Fruit fly (Drosophila melanogaster) whole organism, prepupa: ENCODE measurements around the gene CG2321.

Source experiments
- Blimp-1 ChIP-seq: fragments of 200-800 bp; sonication (Bioruptor generic); optimal IDR thresholded peaks from 3 replicates; lab custom pipeline; 2017; ENCODE audit warnings: missing biosample characterization, missing genetic modification characterization, mild to moderate bottlenecking, moderate library complexity, missing genetic modification reagents
- CG10631 ChIP-seq: fragments of 200-800 bp; sonication (Bioruptor generic); optimal IDR thresholded peaks from 2 replicates; lab custom pipeline; 2016; ENCODE audit warnings: missing biosample characterization, missing genetic modification characterization
- CG11294 ChIP-seq: fragments of 200-800 bp; sonication (Bioruptor generic); IDR thresholded peaks from 2 replicates; pipeline ENCODE4 v1.3.6; 2022; ENCODE audit warnings: missing biosample characterization, missing genetic modification characterization
- CG11762 ChIP-seq: fragments of 200-800 bp; sonication (Bioruptor generic); optimal IDR thresholded peaks from 3 replicates; lab custom pipeline; 2016; ENCODE audit warnings: missing biosample characterization, missing genetic modification characterization; ENCODE audit not compliant: insufficient read depth
- CG11902 ChIP-seq: fragments of 200-800 bp; sonication (Bioruptor generic); optimal IDR thresholded peaks from 3 replicates; lab custom pipeline; 2016; ENCODE audit warnings: missing biosample characterization, missing genetic modification characterization
- CG15336 ChIP-seq: fragments of 200-800 bp; sonication (Bioruptor generic); IDR thresholded peaks from 2 replicates; pipeline ENCODE4 v1.3.6; 2022; ENCODE audit warnings: missing biosample characterization, missing genetic modification characterization
- CG1621 ChIP-seq: fragments of 200-800 bp; sonication (Bioruptor generic); optimal IDR thresholded peaks from 3 replicates; lab custom pipeline; 2018; ENCODE audit warnings: missing biosample characterization, mild to moderate bottlenecking, missing genetic modification characterization
- CG32006 ChIP-seq: fragments of 200-800 bp; sonication (Bioruptor generic); optimal IDR thresholded peaks from 3 replicates; lab custom pipeline; 2017; ENCODE audit warnings: missing biosample characterization, mild to moderate bottlenecking, missing genetic modification characterization
- CG4318 ChIP-seq: fragments of 200-800 bp; sonication (Bioruptor generic); optimal IDR thresholded peaks from 3 replicates; lab custom pipeline; 2017; ENCODE audit warnings: missing biosample characterization, mild to moderate bottlenecking, missing genetic modification characterization
- CG6163 ChIP-seq: fragments of 200-800 bp; sonication (Bioruptor generic); IDR thresholded peaks from 3 replicates; pipeline ENCODE4 v1.3.6; 2022; ENCODE audit warnings: missing biosample characterization, missing genetic modification characterization
- CG6276 ChIP-seq: fragments of 200-800 bp; sonication (Bioruptor generic); optimal IDR thresholded peaks from 2 replicates; lab custom pipeline; 2017; ENCODE audit warnings: missing biosample characterization, mild to moderate bottlenecking, missing genetic modification characterization
- CG6808 ChIP-seq: fragments of 200-800 bp; sonication (Bioruptor generic); optimal IDR thresholded peaks from 3 replicates; lab custom pipeline; 2017; ENCODE audit warnings: missing biosample characterization, missing genetic modification characterization, mild to moderate bottlenecking, moderate library complexity, missing genetic modification reagents
- CG7368 ChIP-seq: fragments of 200-800 bp; sonication (Bioruptor generic); optimal IDR thresholded peaks from 3 replicates; lab custom pipeline; 2016; ENCODE audit warnings: missing biosample characterization, missing genetic modification characterization
- CG8319 ChIP-seq: fragments of 200-800 bp; sonication (Bioruptor generic); optimal IDR thresholded peaks from 3 replicates; lab custom pipeline; 2016; ENCODE audit warnings: missing biosample characterization, missing genetic modification characterization
- CG8632 ChIP-seq: fragments of 200-800 bp; sonication (Bioruptor generic); optimal IDR thresholded peaks from 3 replicates; lab custom pipeline; 2016; ENCODE audit warnings: missing biosample characterization, missing genetic modification characterization
- CG9139 ChIP-seq: fragments of 200-800 bp; sonication (Bioruptor generic); optimal IDR thresholded peaks from 3 replicates; lab custom pipeline; 2017; ENCODE audit warnings: missing biosample characterization, mild to moderate bottlenecking, missing genetic modification characterization
- Eip75B ChIP-seq: fragments of 200-800 bp; sonication (Bioruptor generic); optimal IDR thresholded peaks from 3 replicates; lab custom pipeline; 2016; ENCODE audit warnings: missing biosample characterization, missing genetic modification characterization
- Eip78C ChIP-seq: fragments of 200-800 bp; sonication (Bioruptor generic); peaks from one replicate; lab custom pipeline; 2016; ENCODE audit warnings: missing biosample characterization, missing genetic modification characterization
- Ets96B ChIP-seq: fragments of 200-800 bp; optimal IDR thresholded peaks from 2 replicates; lab custom pipeline; 2019; ENCODE audit warnings: missing biosample characterization, mild to moderate bottlenecking, missing genetic modification characterization, moderate library complexity
- Gug ChIP-seq: fragments of 200-800 bp; sonication (Bioruptor generic); IDR thresholded peaks from 2 replicates; pipeline ENCODE4 v1.3.6; 2022; ENCODE audit warnings: missing biosample characterization, missing genetic modification characterization
- Lpt ChIP-seq: fragments of 200-800 bp; sonication (Bioruptor generic); optimal IDR thresholded peaks from 3 replicates; lab custom pipeline; 2016; ENCODE audit warnings: missing biosample characterization, missing genetic modification characterization
- Smox ChIP-seq: fragments of 200-800 bp; sonication (Bioruptor generic); optimal IDR thresholded peaks from 3 replicates; lab custom pipeline; 2016; ENCODE audit warnings: missing biosample characterization, missing genetic modification characterization
- Sox102F ChIP-seq: fragments of 200-800 bp; sonication (Bioruptor generic); optimal IDR thresholded peaks from 2 replicates; lab custom pipeline; 2016; ENCODE audit warnings: missing biosample characterization, mild to moderate bottlenecking, missing genetic modification characterization
- acj6 ChIP-seq: fragments of 200-800 bp; sonication (Bioruptor generic); optimal IDR thresholded peaks from 3 replicates; lab custom pipeline; 2016; ENCODE audit warnings: missing biosample characterization, missing genetic modification characterization
- cyc ChIP-seq: fragments of 200-800 bp; sonication (Bioruptor generic); optimal IDR thresholded peaks from 3 replicates; lab custom pipeline; 2016; ENCODE audit warnings: missing biosample characterization, missing genetic modification characterization
- eg ChIP-seq: fragments of 200-800 bp; sonication (Bioruptor generic); IDR thresholded peaks from 3 replicates; pipeline ENCODE4 v1.3.6; 2022; ENCODE audit warnings: missing biosample characterization, missing genetic modification characterization
- esn ChIP-seq: fragments of 200-800 bp; sonication (Bioruptor generic); optimal IDR thresholded peaks from 2 replicates; lab custom pipeline; 2016; ENCODE audit warnings: missing biosample characterization, mild to moderate bottlenecking, missing genetic modification characterization, moderate library complexity
- fd59A ChIP-seq: fragments of 200-800 bp; sonication (Bioruptor generic); optimal IDR thresholded peaks from 2 replicates; lab custom pipeline; 2017; ENCODE audit warnings: missing biosample characterization, mild to moderate bottlenecking, missing genetic modification characterization, missing genetic modification reagents
- fd85E ChIP-seq: fragments of 200-800 bp; sonication (Bioruptor generic); optimal IDR thresholded peaks from 3 replicates; lab custom pipeline; 2016; ENCODE audit warnings: missing biosample characterization, missing genetic modification characterization
- fkh ChIP-seq: fragments of 200-800 bp; sonication (Bioruptor generic); optimal IDR thresholded peaks from 3 replicates; lab custom pipeline; 2017; ENCODE audit warnings: missing biosample characterization, mild to moderate bottlenecking, missing genetic modification characterization, moderate library complexity
- net ChIP-seq: fragments of 200-800 bp; sonication (Bioruptor generic); optimal IDR thresholded peaks from 3 replicates; lab custom pipeline; 2016; ENCODE audit warnings: missing biosample characterization, missing genetic modification characterization
- pdm3 ChIP-seq: fragments of 200-800 bp; sonication (Bioruptor generic); optimal IDR thresholded peaks from 3 replicates; lab custom pipeline; 2016; ENCODE audit warnings: missing biosample characterization, missing genetic modification characterization
- spab ChIP-seq: fragments of 200-800 bp; sonication (Bioruptor generic); optimal IDR thresholded peaks from 2 replicates; lab custom pipeline; 2017; ENCODE audit warnings: missing biosample characterization, mild to moderate bottlenecking, missing genetic modification characterization, missing genetic modification reagents
- ss ChIP-seq, 2 experiments: fragments of 200-800 bp; sonication (Bioruptor generic); optimal IDR thresholded peaks; 2 replicates in 1 of 2; 3 replicates in 1 of 2; lab custom pipeline; 2017 to 2018; ENCODE audit warnings: mild to moderate bottlenecking in 2 of 2, missing biosample characterization in 2 of 2, missing genetic modification characterization in 2 of 2, moderate library complexity in 1 of 2
- svp ChIP-seq: fragments of 200-800 bp; sonication (Bioruptor generic); peaks from one replicate; lab custom pipeline; 2016; ENCODE audit warnings: missing biosample characterization, missing genetic modification characterization
- topi ChIP-seq: fragments of 200-800 bp; sonication (Bioruptor generic); optimal IDR thresholded peaks from 3 replicates; lab custom pipeline; 2016; ENCODE audit warnings: missing biosample characterization, missing genetic modification characterization
- vri ChIP-seq: fragments of 200-800 bp; sonication (Bioruptor generic); optimal IDR thresholded peaks from 3 replicates; lab custom pipeline; 2016; ENCODE audit warnings: missing biosample characterization, mild to moderate bottlenecking, missing genetic modification characterization

Gene CG2321

DNA sequence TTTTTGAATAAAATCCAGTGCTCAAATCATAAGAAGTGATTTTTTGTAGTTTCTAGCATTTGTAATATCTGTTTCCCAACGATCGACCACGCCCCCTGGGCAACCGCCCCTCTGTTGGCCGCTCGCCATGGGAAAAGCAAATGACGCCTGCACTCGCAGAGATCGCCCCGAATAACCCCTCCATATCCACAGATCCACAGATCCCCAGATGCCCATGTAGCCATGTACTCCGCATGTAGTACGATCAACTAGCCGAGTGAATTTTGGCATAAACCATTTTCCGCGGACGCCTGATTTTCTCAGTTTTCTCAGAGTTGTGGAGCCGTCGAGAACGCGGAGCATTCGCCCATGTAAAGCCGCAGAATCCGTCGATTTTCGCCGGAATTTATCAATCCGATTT lies 5.4 kb upstream of the CG2321 start, which contains the start of gene FipoQ:
Gene FipoQ, plus strand, starts transcription at position 301 of the 400 bp plus-strand sequence.
- TF ChIP-seq CG9139 (GFP tag; lab: Kevin White, UChicago) = no peak
- no peak for TF ChIP-seq CG7368 (GFP tag; lab: Kevin White, UChicago)
- no peak for TF ChIP-seq topi (GFP tag; lab: Kevin White, UChicago)
- no peak for TF ChIP-seq CG15336 (GFP tag; lab: Robert Waterston, UW)

DNA sequence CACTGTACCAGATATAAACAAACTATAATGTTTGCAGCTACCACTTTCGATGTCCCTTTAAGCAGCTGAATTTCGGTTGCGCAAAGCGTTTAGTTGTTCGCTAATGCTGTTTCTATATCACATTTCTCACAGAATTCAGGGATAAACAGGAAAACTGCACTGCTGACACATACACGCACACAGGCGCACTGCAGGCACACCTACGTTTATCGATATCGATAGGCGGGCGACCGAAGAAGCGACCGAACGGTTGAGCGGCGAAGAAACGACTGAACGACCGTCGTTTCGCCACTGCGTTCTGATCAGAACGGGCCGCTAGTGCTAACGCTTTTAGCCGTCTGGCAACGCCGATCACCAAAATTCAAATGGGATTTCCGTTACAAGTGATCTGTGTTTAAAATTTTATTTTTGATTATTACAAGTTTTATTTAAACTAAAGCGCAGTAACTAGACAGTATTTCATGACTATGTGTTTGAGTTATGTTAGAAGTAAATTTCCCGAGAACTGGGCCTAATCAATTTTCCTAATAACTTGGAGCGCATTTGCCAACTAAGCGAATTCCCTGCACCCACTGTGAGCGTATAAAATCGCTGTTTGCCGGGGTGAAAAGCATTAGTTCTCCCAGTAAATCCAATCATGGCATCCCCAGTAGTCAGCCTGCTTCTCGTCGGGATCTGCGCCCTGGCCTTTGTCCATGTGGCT lies 4.3 kb upstream of the CG2321 start, which contains the start of the genes CG2310 and Diedel:
Gene CG2310, minus strand, starts transcription at position 277 of the 703 bp plus-strand sequence.
Gene Diedel, plus strand, starts transcription at position 611 of the 703 bp plus-strand sequence.
- TF ChIP-seq spab (GFP tag; lab: Kevin White, UChicago) (no peak), CG15336 (GFP tag; lab: Robert Waterston, UW) (0 out of 2 replicates have a peak, but pooled peaks have one; percentile 16), CG6163 (GFP tag; lab: Robert Waterston, UW) (0 out of 3 replicates have a peak, but pooled peaks have one; percentile 19), eg (GFP tag; lab: Robert Waterston, UW) (0 out of 3 replicates have a peak, but pooled peaks have one; percentile 6), esn (GFP tag; lab: Kevin White, UChicago) (peak; percentile 28), CG1621 (tag; lab: Kevin White, UChicago) (peak; percentile 18), CG11294 (GFP tag; lab: Robert Waterston, UW) (no peak), Eip75B (GFP tag; lab: Kevin White, UChicago) (no peak), svp (peak; percentile 72), Eip78C (GFP tag; lab: Kevin White, UChicago) (no peak)

DNA sequence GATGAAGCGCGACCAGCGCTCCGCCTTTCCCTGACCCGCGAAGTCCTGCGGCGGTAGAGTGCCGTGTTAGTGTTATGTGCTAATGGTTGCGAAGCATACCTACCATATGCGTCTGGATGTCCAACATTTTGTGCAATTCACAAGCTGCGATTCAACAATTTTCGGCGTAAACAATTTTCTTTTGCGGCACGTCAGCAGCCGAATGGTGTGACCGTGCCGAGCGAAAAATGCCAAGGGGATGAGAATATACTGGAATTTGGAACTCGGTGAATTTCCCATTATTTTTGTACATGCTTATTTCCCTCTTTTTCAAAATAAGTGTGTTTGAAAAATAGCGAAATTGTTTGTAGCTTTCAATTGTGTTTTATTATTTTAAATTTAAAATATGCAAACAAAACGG lies 1.8 kb upstream of the CG2321 start, which contains the start of gene Spase12:
Gene Spase12, minus strand, starts transcription at position 239 of the 400 bp plus-strand sequence.
- TF ChIP-seq CG11762 (GFP tag; lab: Kevin White, UChicago) (no peak), vri (GFP tag; lab: Kevin White, UChicago) (no peak), eg (GFP tag; lab: Robert Waterston, UW) (no peak), CG11902 (no peak), CG6276 (GFP tag; lab: Kevin White, UChicago) (no peak), ss (GFP tag; optimal IDR thresholded peaks at IDR 0.05; lab: Kevin White, UChicago) (no peak), CG10631 (GFP tag; lab: Kevin White, UChicago) (no peak), CG6808 (GFP tag; lab: Kevin White, UChicago) (no peak), Sox102F (no peak)
- TF ChIP-seq, all 60 proteins: peak for 0

DNA sequence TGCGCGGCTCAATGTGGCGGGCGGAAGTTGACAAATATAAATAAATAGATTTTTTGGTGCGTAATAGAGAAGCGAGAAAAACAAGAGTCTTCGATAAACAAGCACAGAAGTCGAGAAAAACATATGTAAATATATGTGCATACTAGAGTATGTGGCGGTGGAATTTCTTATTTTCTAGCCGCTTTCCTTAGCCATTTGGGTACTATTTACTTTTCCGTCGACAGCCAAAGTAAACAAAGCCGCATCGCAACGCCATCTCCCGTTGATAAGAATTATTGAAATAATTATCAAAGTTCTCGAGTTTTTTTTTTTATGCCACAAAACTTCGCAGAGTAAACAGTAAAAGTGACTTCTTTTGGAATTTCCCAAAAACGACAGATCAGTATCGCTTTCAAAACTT lies 9.1 kb downstream of the CG2321 start:
- TF ChIP-seq topi (GFP tag; lab: Kevin White, UChicago) (no peak), fkh (GFP tag; lab: Kevin White, UChicago) (peak; percentile 84)
- TF ChIP-seq, all 60 proteins: peak for 1

DNA sequence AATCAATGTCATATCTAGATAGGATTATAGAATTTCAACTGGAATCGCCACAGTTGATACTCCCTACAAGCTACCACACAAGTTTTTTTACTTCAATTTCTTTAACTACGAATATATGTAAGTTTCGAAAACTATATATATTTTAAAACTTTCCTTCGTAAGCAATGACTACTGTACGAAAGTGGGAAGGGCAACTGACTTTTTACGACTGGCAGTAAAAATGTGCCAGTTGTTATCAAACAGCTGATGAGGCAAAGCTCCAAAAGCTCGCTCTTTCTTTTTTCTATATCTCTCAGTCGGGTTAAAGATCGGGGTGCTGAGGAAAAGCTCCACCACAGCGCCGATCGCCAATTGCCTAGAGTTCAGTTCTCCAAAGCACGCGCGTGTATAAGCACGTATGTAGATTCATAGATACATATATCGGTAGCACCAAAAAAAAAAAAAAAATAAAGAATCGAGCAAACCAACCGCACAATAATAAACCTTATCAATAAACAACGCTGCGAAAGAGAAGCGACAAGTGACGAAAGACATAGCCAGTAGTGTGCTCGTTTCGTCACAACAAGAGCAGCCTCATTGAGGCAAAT lies 10.0 kb downstream of the CG2321 start:
- TF ChIP-seq Smox (GFP tag; lab: Kevin White, UChicago) (peak; percentile 43), cyc (GFP tag; lab: Kevin White, UChicago) (peak; percentile 58), CG11294 (GFP tag; lab: Robert Waterston, UW) (peak; percentile 50; the same call in 1 of the 2 replicates), svp (peak; percentile 99), fd59A (GFP tag; lab: Kevin White, UChicago) (no peak), Sox102F (peak; percentile 66), fd85E (GFP tag; lab: Kevin White, UChicago) (no peak), Gug (GFP tag; lab: Robert Waterston, UW) (peak; percentile 20; the same call in 1 of the 2 replicates), CG11762 (GFP tag; lab: Kevin White, UChicago) (no peak), CG8632 (GFP tag; lab: Kevin White, UChicago) (peak; percentile 70), CG4318 (peak; percentile 31), net (no peak), eg (GFP tag; lab: Robert Waterston, UW) (peak; percentile 54), ss (GFP tag; optimal IDR thresholded peaks at IDR 0.05; lab: Kevin White, UChicago) (no peak), Eip75B (GFP tag; lab: Kevin White, UChicago) (peak; percentile 32), Lpt (GFP tag; lab: Kevin White, UChicago) (no peak), CG1621 (tag; lab: Kevin White, UChicago) (peak; percentile 8), CG7368 (GFP tag; lab: Kevin White, UChicago) (peak; percentile 8), Blimp-1 (GFP tag; lab: Kevin White, UChicago) (peak; percentile 52), Eip78C (GFP tag; lab: Kevin White, UChicago) (peak; percentile 79), vri (GFP tag; lab: Kevin White, UChicago) (peak; percentile 73), Ets96B (tag; lab: Kevin White, UChicago) (peak; percentile 38), spab (GFP tag; lab: Kevin White, UChicago) (peak; percentile 2), CG32006 (GFP tag; lab: Kevin White, UChicago) (peak; percentile 26), acj6 (GFP tag; lab: Kevin White, UChicago) (peak; percentile 14), pdm3 (GFP tag; lab: Kevin White, UChicago) (peak; percentile 43), CG15336 (GFP tag; lab: Robert Waterston, UW) (peak; percentile 59), CG8319 (GFP tag; lab: Kevin White, UChicago) (peak; percentile 31)
